Worm (Caenorhabditis elegans) whole organism, young adult: ENCODE measurements around the gene msp-78.

Experiments
- B0261.1 ChIP-seq: sonication (generic microtip); optimal IDR thresholded peaks from 2 replicates; lab custom pipeline; 2016; ENCODE audit warnings: mild to moderate bottlenecking, missing genetic modification characterization, moderate library complexity, missing compliant biosample characterization
- D2030.7 ChIP-seq: fragments of 200-800 bp; sonication (Bioruptor generic); IDR thresholded peaks from 2 replicates; pipeline ENCODE4 v1.3.6; 2022; ENCODE audit warnings: missing genetic modification reagents, missing genetic modification characterization, missing compliant biosample characterization
- F10E7.11 ChIP-seq: sonication (generic microtip); optimal IDR thresholded peaks from 2 replicates; lab custom pipeline; 2017; ENCODE audit warnings: mild to moderate bottlenecking, missing genetic modification characterization, moderate library complexity, missing compliant biosample characterization
- F22D6.2 ChIP-seq: sonication (generic microtip); optimal IDR thresholded peaks from 2 replicates; lab custom pipeline; 2016; ENCODE audit warnings: mild to moderate bottlenecking, missing genetic modification characterization, missing compliant biosample characterization
- F33H1.4 ChIP-seq: fragments of 200-800 bp; sonication (Bioruptor generic); IDR thresholded peaks from 2 replicates; pipeline ENCODE4 v1.3.6; 2022; ENCODE audit warnings: missing genetic modification reagents, missing genetic modification characterization, missing compliant biosample characterization
- K11D2.4 ChIP-seq: fragments of 200-800 bp; sonication (Bioruptor generic); IDR thresholded peaks from 2 replicates; pipeline ENCODE4 v1.3.6; 2022; ENCODE audit warnings: missing genetic modification reagents, missing genetic modification characterization, missing compliant biosample characterization
- K12H6.12 ChIP-seq: fragments of 200-800 bp; sonication (Bioruptor generic); optimal IDR thresholded peaks from 2 replicates; lab custom pipeline; 2018; ENCODE audit warnings: mild to moderate bottlenecking, missing genetic modification characterization, missing compliant biosample characterization
- Y53F4B.3 ChIP-seq: fragments of 200-800 bp; sonication (Bioruptor generic); IDR thresholded peaks from 2 replicates; pipeline ENCODE4 v1.3.6; 2022; ENCODE audit warnings: missing genetic modification reagents, missing genetic modification characterization, missing compliant biosample characterization
- Y53G8AR.9 ChIP-seq: fragments of 200-800 bp; sonication (Bioruptor generic); conservative IDR thresholded peaks from 2 replicates; pipeline ENCODE4 v1.3.6; 2022; ENCODE audit warnings: missing genetic modification reagents, missing genetic modification characterization, missing compliant biosample characterization
- atf-7 ChIP-seq: sonication (generic microtip); optimal IDR thresholded peaks from 2 replicates; lab custom pipeline; 2017; ENCODE audit warnings: mild to moderate bottlenecking, missing genetic modification characterization, missing compliant biosample characterization
- attf-6 ChIP-seq: fragments of 200-800 bp; sonication (Bioruptor generic); IDR thresholded peaks from 2 replicates; pipeline ENCODE4 v1.3.6; 2022; ENCODE audit warnings: missing genetic modification reagents, missing genetic modification characterization, missing compliant biosample characterization
- bed-2 ChIP-seq: fragments of 200-800 bp; sonication (Bioruptor generic); IDR thresholded peaks from 2 replicates; pipeline ENCODE4 v1.3.6; 2022; ENCODE audit warnings: missing genetic modification reagents, missing genetic modification characterization, missing compliant biosample characterization
- ceh-100 ChIP-seq: fragments of 200-800 bp; sonication (Bioruptor generic); IDR thresholded peaks from 2 replicates; pipeline ENCODE4 v1.3.6; 2022; ENCODE audit warnings: missing genetic modification reagents, missing genetic modification characterization, missing compliant biosample characterization
- ceh-91 ChIP-seq: fragments of 200-800 bp; sonication (Bioruptor generic); IDR thresholded peaks from 2 replicates; pipeline ENCODE4 v1.3.6; 2022; ENCODE audit warnings: missing genetic modification reagents, missing genetic modification characterization, missing compliant biosample characterization
- chd-7 ChIP-seq: sonication (generic microtip); optimal IDR thresholded peaks from 2 replicates; lab custom pipeline; 2016; ENCODE audit warnings: mild to moderate bottlenecking, missing genetic modification characterization, moderate library complexity, missing compliant biosample characterization
- dox-1 ChIP-seq: fragments of 200-800 bp; sonication (Bioruptor generic); IDR thresholded peaks from 2 replicates; pipeline ENCODE4 v1.3.6; 2022; ENCODE audit warnings: missing genetic modification reagents, missing genetic modification characterization, missing compliant biosample characterization
- egl-44 ChIP-seq: fragments of 200-800 bp; sonication (Bioruptor generic); IDR thresholded peaks from 2 replicates; pipeline ENCODE4 v1.3.6; 2022; ENCODE audit warnings: missing genetic modification reagents, missing genetic modification characterization, missing compliant biosample characterization
- ets-4 ChIP-seq: fragments of 200-800 bp; sonication (Bioruptor generic); optimal IDR thresholded peaks from 2 replicates; lab custom pipeline; 2018; ENCODE audit warnings: mild to moderate bottlenecking, missing genetic modification characterization, missing compliant biosample characterization
- hmg-1.2 ChIP-seq: fragments of 200-800 bp; sonication (Bioruptor generic); IDR thresholded peaks from 2 replicates; pipeline ENCODE4 v1.3.6; 2022; ENCODE audit warnings: missing genetic modification reagents, missing genetic modification characterization, missing compliant biosample characterization
- hmg-20 ChIP-seq: fragments of 200-800 bp; sonication (Bioruptor generic); IDR thresholded peaks from 2 replicates; pipeline ENCODE4 v1.3.6; 2022; ENCODE audit warnings: missing genetic modification reagents, missing genetic modification characterization, missing compliant biosample characterization
- let-607 ChIP-seq, 2 experiments: fragments of 200-800 bp in 1 of 2; sonication (Bioruptor generic) in 1 of 2; sonication (generic microtip) in 1 of 2; optimal IDR thresholded peaks; 2 replicates each; lab custom pipeline; 2016 to 2018; ENCODE audit warnings: mild to moderate bottlenecking in 2 of 2, missing compliant biosample characterization in 2 of 2, missing genetic modification characterization in 2 of 2, moderate library complexity in 2 of 2, missing genotype in 1 of 2
- lin-35 ChIP-seq, 3 experiments: fragments of 150-350 bp in 2 of 3; sonication (generic microtip) in 1 of 3; optimal IDR thresholded peaks; 2 replicates each; lab custom pipeline; 2014 to 2018; ENCODE audit warnings: missing biosample characterization in 3 of 3, missing genetic modification characterization in 3 of 3, missing genetic modification reagents in 3 of 3
- lin-40 ChIP-seq: sonication (generic microtip); optimal IDR thresholded peaks from 2 replicates; lab custom pipeline; 2016; ENCODE audit warnings: missing genetic modification characterization, mild to moderate bottlenecking, missing compliant biosample characterization, missing genotype, missing genetic modification reagents
- lin-54 ChIP-seq: fragments of 200-800 bp; sonication (Bioruptor generic); optimal IDR thresholded peaks from 2 replicates; lab custom pipeline; 2018; ENCODE audit warnings: mild to moderate bottlenecking, missing genetic modification characterization, missing compliant biosample characterization
- mel-28 ChIP-seq: sonication (generic microtip); optimal IDR thresholded peaks from 2 replicates; lab custom pipeline; 2016; ENCODE audit warnings: borderline replicate concordance, mild to moderate bottlenecking, missing genetic modification characterization, missing compliant biosample characterization
- nfya-1 ChIP-seq: sonication (generic microtip); optimal IDR thresholded peaks from 2 replicates; lab custom pipeline; 2017; ENCODE audit warnings: antibody characterized with exemption, missing compliant biosample characterization, missing genetic modification characterization, borderline replicate concordance; ENCODE audit not compliant: insufficient read depth
- nfya-2 ChIP-seq: fragments of 200-800 bp; sonication (Bioruptor generic); IDR thresholded peaks from 2 replicates; pipeline ENCODE4 v1.3.6; 2022; ENCODE audit warnings: missing genetic modification reagents, missing genetic modification characterization, missing compliant biosample characterization
- nhr-120 ChIP-seq: fragments of 200-800 bp; sonication (Bioruptor generic); IDR thresholded peaks from 2 replicates; pipeline ENCODE4 v1.3.6; 2022; ENCODE audit warnings: missing genetic modification characterization, missing compliant biosample characterization
- nhr-80 ChIP-seq: sonication (generic microtip); optimal IDR thresholded peaks from 2 replicates; lab custom pipeline; 2016; ENCODE audit warnings: missing genetic modification characterization, missing compliant biosample characterization
- rec-8 ChIP-seq, 2 experiments: sonication (generic microtip); optimal IDR thresholded peaks; 2 replicates each; lab custom pipeline; 2016; ENCODE audit warnings: mild to moderate bottlenecking in 2 of 2, missing genetic modification characterization in 2 of 2, missing genetic modification reagents in 2 of 2, missing genotype in 2 of 2, missing biosample characterization in 1 of 2, missing compliant biosample characterization in 1 of 2, moderate library complexity in 1 of 2
- sea-2 ChIP-seq: fragments of 200-800 bp; sonication (Bioruptor generic); IDR thresholded peaks from 2 replicates; pipeline ENCODE4 v1.3.6; 2022; ENCODE audit warnings: missing genetic modification characterization, missing compliant biosample characterization
- snpc-3.4 ChIP-seq: sonication (generic microtip); optimal IDR thresholded peaks from 2 replicates; lab custom pipeline; 2017; ENCODE audit warnings: missing genetic modification characterization, mild to moderate bottlenecking, missing compliant biosample characterization, antibody characterized with exemption, moderate library complexity, missing genotype, missing genetic modification reagents
- somi-1 ChIP-seq: fragments of 200-800 bp; sonication (Bioruptor generic); optimal IDR thresholded peaks from 2 replicates; lab custom pipeline; 2018; ENCODE audit warnings: mild to moderate bottlenecking, missing genetic modification characterization, missing compliant biosample characterization
- sptf-2 ChIP-seq: fragments of 200-800 bp; sonication (Bioruptor generic); optimal IDR thresholded peaks from 2 replicates; lab custom pipeline; 2018; ENCODE audit warnings: mild to moderate bottlenecking, missing genetic modification characterization, missing compliant biosample characterization
- tbp1 ChIP-seq: fragments of 200-800 bp; sonication (Bioruptor generic); optimal IDR thresholded peaks from 2 replicates; lab custom pipeline; 2018; ENCODE audit warnings: mild to moderate bottlenecking, missing genetic modification characterization, missing compliant biosample characterization
- zfh-2 ChIP-seq: fragments of 200-800 bp; sonication (Bioruptor generic); conservative IDR thresholded peaks from 2 replicates; pipeline ENCODE4 v1.3.6; 2022; ENCODE audit warnings: missing genetic modification reagents, missing genetic modification characterization, missing compliant biosample characterization
- ztf-18 ChIP-seq: sonication (generic microtip); optimal IDR thresholded peaks from 2 replicates; lab custom pipeline; 2016; ENCODE audit warnings: missing genotype, mild to moderate bottlenecking, missing genetic modification characterization, missing compliant biosample characterization
- ztf-22 ChIP-seq: fragments of 200-800 bp; sonication (Bioruptor generic); optimal IDR thresholded peaks from 2 replicates; lab custom pipeline; 2018; ENCODE audit warnings: mild to moderate bottlenecking, missing genetic modification characterization, moderate library complexity, missing compliant biosample characterization
- ztf-26 ChIP-seq: sonication (generic microtip); optimal IDR thresholded peaks from 2 replicates; lab custom pipeline; 2017; ENCODE audit warnings: missing genetic modification characterization, missing compliant biosample characterization

The msp-78 gene

DNA sequence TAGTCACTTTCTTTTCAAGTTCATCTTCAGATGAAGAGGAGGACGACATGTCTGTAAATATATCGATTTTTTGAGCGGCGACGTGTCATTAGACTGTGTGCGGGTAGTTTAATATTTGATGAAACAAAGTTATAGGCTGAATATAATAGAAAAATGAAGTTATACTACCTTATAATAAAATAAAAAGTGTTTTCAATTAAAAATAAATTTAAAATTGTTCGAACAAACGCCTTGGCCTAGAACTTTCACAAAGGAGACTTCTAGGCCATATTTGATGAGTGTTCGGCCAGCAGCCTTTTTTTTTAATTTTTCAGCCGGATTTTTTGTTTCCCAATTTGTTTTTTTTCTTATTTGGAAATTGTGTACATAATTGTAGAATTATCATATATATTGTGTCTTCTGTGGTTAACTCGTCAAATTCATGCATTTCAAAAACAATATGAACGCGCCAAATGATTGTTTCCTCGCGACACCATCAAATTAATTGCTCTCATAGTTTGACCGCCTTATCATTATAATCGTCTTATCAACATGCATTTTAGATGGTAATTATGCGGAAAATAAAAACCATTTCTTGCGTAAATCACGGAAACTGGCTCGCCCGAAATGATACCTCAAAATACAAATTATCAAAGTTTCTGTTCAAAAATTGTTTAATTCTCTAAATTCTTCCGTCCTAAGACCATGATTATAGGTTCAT lies 27.6 kb downstream of the msp-78 start, which contains the start of gene T13F2.2:
Gene T13F2.2, minus strand, starts transcription at position 51 of the 700 bp plus-strand sequence.
- TF ChIP-seq egl-44 (GFP tag; lab: Robert Waterston, UW) = no peak
- TF ChIP-seq dox-1 (GFP tag; lab: Robert Waterston, UW) = no peak
- TF ChIP-seq ztf-26 (tag; lab: Kevin White, UChicago) = no peak
- TF ChIP-seq F33H1.4 = no peak
- peak; percentile 15 for TF ChIP-seq lin-54 (GFP tag; lab: Kevin White, UChicago)
- TF ChIP-seq sea-2 = no peak
- no peak for TF ChIP-seq attf-6
- no peak for TF ChIP-seq zfh-2 (GFP tag; lab: Robert Waterston, UW)
- no peak for TF ChIP-seq D2030.7 (GFP tag; lab: Robert Waterston, UW)
- peak; percentile 46 for TF ChIP-seq nhr-80 (tag; lab: Kevin White, UChicago)
- TF ChIP-seq lin-35 (GFP tag; optimal IDR thresholded peaks at IDR 0.05; lab: Kevin White, UChicago) = no peak

ce11 chrIV:9798307-9798706 lies 28.5 kb downstream of the msp-78 start:
- TF ChIP-seq mel-28 (no peak), nhr-80 (tag; lab: Kevin White, UChicago) (peak; percentile 50), somi-1 (no peak), lin-40 (tag; lab: Kevin White, UChicago) (no peak), Y53G8AR.9 (GFP tag; lab: Robert Waterston, UW) (0 out of 2 replicates have a peak, but pooled peaks have one; percentile 8)

- TF ChIP-seq nfya-2 (GFP tag; lab: Robert Waterston, UW) (no peak), ztf-26 (tag; lab: Kevin White, UChicago) (no peak), hmg-20 (GFP tag; lab: Robert Waterston, UW) (no peak), ceh-100 (GFP tag; lab: Robert Waterston, UW) (no peak)
- TF ChIP-seq, all 124 proteins: peak for 0
These were observed 29.3 kb downstream of the msp-78 start, which contains the start of gene fat-4 for ce11 chrIV:9799129-9799528. Gene fat-4, plus strand, starts transcription at chrIV:9799429.

- TF ChIP-seq nhr-120 (GFP tag; lab: Robert Waterston, UW) (no peak), mel-28 (no peak), ztf-18 (tag; lab: Kevin White, UChicago) (no peak), F10E7.11 (tag; lab: Kevin White, UChicago) (no peak), sea-2 (no peak), sptf-2 (GFP tag; lab: Kevin White, UChicago) (no peak), nfya-1 (tag; lab: Kevin White, UChicago) (no peak), chd-7 (tag; lab: Kevin White, UChicago) (no peak), nfya-2 (GFP tag; lab: Robert Waterston, UW) (no peak), bed-2 (GFP tag; lab: Robert Waterston, UW) (no peak), dox-1 (GFP tag; lab: Robert Waterston, UW) (no peak), lin-35 (GFP tag; optimal IDR thresholded peaks at IDR 0.05; lab: Kevin White, UChicago) (no peak), B0261.1 (tag; lab: Kevin White, UChicago) (no peak)
These were observed 29.8 kb downstream of the msp-78 start for ce11 chrIV:9799664-9800063.

DNA sequence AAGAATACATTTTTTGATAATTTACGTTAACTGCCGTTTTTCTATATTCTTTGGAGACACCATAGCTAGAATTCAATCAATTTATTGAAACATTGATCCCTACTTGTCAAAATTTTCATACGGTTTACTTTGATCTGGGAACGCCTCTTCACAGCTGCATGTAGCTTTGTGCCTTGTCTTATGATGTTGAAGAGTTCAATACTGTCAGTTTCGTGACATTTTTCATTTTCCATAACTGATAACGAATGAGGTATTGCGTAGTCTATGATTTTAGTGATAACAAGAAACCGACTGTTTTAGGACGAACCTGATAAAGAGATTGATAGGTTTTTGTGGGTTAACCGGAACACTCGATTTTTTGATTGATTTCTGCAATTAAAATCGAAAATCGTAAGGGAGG lies 31.6 kb downstream of the msp-78 start:
- peak; percentile 34 for TF ChIP-seq lin-54 (GFP tag; lab: Kevin White, UChicago)
- no peak for TF ChIP-seq K11D2.4 (GFP tag; lab: Robert Waterston, UW)
- peak; percentile 90 for TF ChIP-seq ztf-22 (GFP tag; lab: Kevin White, UChicago)
- TF ChIP-seq snpc-3.4 (tag; lab: Kevin White, UChicago) = no peak
- no peak for TF ChIP-seq K12H6.12 (tag; lab: Kevin White, UChicago)
- TF ChIP-seq rec-8 (tag; optimal IDR thresholded peaks at IDR 0.05; lab: Kevin White, UChicago) = no peak
- no peak for TF ChIP-seq Y53F4B.3 (GFP tag; lab: Robert Waterston, UW)
- peak; percentile 83 for TF ChIP-seq ets-4
- peak; percentile 29 to 60 for TF ChIP-seq let-607 (tag; optimal IDR thresholded peaks at IDR 0.05; lab: Kevin White, UChicago)
- TF ChIP-seq atf-7 = peak; percentile 74
- TF ChIP-seq egl-44 (GFP tag; lab: Robert Waterston, UW) = 0 out of 2 replicates have a peak, but pooled peaks have one; percentile 22
- peak; percentile 35 for TF ChIP-seq tbp1 (GFP tag; lab: Kevin White, UChicago)
- peak; percentile 0 for TF ChIP-seq F22D6.2 (tag; lab: Kevin White, UChicago)
- TF ChIP-seq ceh-91 (GFP tag; lab: Robert Waterston, UW) = no peak
- no peak for TF ChIP-seq hmg-1.2 (GFP tag; lab: Robert Waterston, UW)
- TF ChIP-seq lin-40 (tag; lab: Kevin White, UChicago) = peak; percentile 31
